Fruit fly (Drosophila melanogaster) S2 (cell line): ENCODE data around the gene vers.

Experiments used
- CG8478 ChIP-seq: fragments of >200 bp; optimal IDR thresholded peaks from 2 replicates; lab custom pipeline; 2018
- CTCF ChIP-seq, 2 experiments: fragments of >200 bp; optimal IDR thresholded peaks; 2 replicates each; lab custom pipeline; 2018

DNA sequence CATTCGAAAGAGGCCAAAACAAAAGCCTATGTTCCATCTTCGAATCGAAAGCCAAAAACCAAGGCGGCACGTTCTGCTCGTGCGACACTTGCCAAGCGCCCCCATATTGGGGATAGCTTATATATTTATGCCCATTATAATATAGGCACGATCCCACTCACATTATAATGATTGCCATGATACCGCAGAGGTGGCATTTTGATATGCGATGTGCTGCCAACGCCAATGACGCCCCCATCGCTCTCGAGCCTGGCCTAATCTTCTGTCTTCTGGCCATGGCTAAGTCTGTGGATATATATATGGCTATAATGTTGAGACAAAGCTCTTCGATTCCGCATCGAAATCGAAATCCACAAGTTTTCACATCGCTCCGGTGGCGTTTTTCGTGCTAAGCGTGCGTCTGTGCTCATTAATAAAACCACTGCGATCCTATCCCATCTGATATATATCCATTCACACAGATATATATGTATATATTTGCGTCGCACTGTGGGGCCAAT is 23.0 kb upstream of the vers start:
- no peak for TF ChIP-seq CG8478 (lab: Kevin White, UChicago)
- TF ChIP-seq CTCF (optimal IDR thresholded peaks at IDR 0.05; lab: Kevin White, UChicago): no peak
